Fruit fly (Drosophila melanogaster) whole organism, prepupa: Measurements from ENCODE around the gene Adat1.

Experiments
- Blimp-1 ChIP-seq: fragments of 200-800 bp; sonication (Bioruptor generic); optimal IDR thresholded peaks from 3 replicates; lab custom pipeline; 2017; ENCODE audit warnings: missing biosample characterization, missing genetic modification characterization, mild to moderate bottlenecking, moderate library complexity, missing genetic modification reagents
- CG10631 ChIP-seq: fragments of 200-800 bp; sonication (Bioruptor generic); optimal IDR thresholded peaks from 2 replicates; lab custom pipeline; 2016; ENCODE audit warnings: missing biosample characterization, missing genetic modification characterization
- CG11902 ChIP-seq: fragments of 200-800 bp; sonication (Bioruptor generic); optimal IDR thresholded peaks from 3 replicates; lab custom pipeline; 2016; ENCODE audit warnings: missing biosample characterization, missing genetic modification characterization
- CG16779 ChIP-seq: fragments of 200-800 bp; sonication (Bioruptor generic); optimal IDR thresholded peaks from 3 replicates; lab custom pipeline; 2017; ENCODE audit warnings: missing biosample characterization, mild to moderate bottlenecking, missing genetic modification characterization
- CG3032 ChIP-seq: fragments of 200-800 bp; optimal IDR thresholded peaks from 2 replicates; lab custom pipeline; 2019; ENCODE audit warnings: missing biosample characterization, mild to moderate bottlenecking, missing genetic modification characterization, moderate library complexity
- CG31627 ChIP-seq: fragments of 200-800 bp; sonication (Bioruptor generic); optimal IDR thresholded peaks from 3 replicates; lab custom pipeline; 2016; ENCODE audit warnings: missing biosample characterization, missing genetic modification characterization
- CG32006 ChIP-seq: fragments of 200-800 bp; sonication (Bioruptor generic); optimal IDR thresholded peaks from 3 replicates; lab custom pipeline; 2017; ENCODE audit warnings: missing biosample characterization, mild to moderate bottlenecking, missing genetic modification characterization
- CG34406 ChIP-seq: fragments of 200-800 bp; sonication (Bioruptor generic); optimal IDR thresholded peaks from 3 replicates; lab custom pipeline; 2016; ENCODE audit warnings: missing biosample characterization, missing genetic modification characterization
- CG4318 ChIP-seq: fragments of 200-800 bp; sonication (Bioruptor generic); optimal IDR thresholded peaks from 3 replicates; lab custom pipeline; 2017; ENCODE audit warnings: missing biosample characterization, mild to moderate bottlenecking, missing genetic modification characterization
- CG6276 ChIP-seq: fragments of 200-800 bp; sonication (Bioruptor generic); optimal IDR thresholded peaks from 2 replicates; lab custom pipeline; 2017; ENCODE audit warnings: missing biosample characterization, mild to moderate bottlenecking, missing genetic modification characterization
- CG6854 ChIP-seq: fragments of 200-800 bp; sonication (Bioruptor generic); optimal IDR thresholded peaks from 2 replicates; lab custom pipeline; 2017; ENCODE audit warnings: missing biosample characterization, mild to moderate bottlenecking, missing genetic modification characterization
- CG8119 ChIP-seq: fragments of 200-800 bp; sonication (Bioruptor generic); IDR thresholded peaks from 3 replicates; pipeline ENCODE4 v1.3.6; 2022; ENCODE audit warnings: missing biosample characterization, missing genetic modification characterization
- CG8632 ChIP-seq: fragments of 200-800 bp; sonication (Bioruptor generic); optimal IDR thresholded peaks from 3 replicates; lab custom pipeline; 2016; ENCODE audit warnings: missing biosample characterization, missing genetic modification characterization
- Hr38 ChIP-seq: sonication (Bioruptor generic); optimal IDR thresholded peaks from 2 replicates; lab custom pipeline; 2016; ENCODE audit warnings: missing biosample characterization, missing genetic modification characterization
- Hr39 ChIP-seq: fragments of 200-800 bp; sonication (Bioruptor generic); optimal IDR thresholded peaks from 2 replicates; lab custom pipeline; 2016; ENCODE audit warnings: missing biosample characterization, missing genetic modification characterization
- Hr4 ChIP-seq: fragments of 200-800 bp; sonication (Bioruptor generic); optimal IDR thresholded peaks from 3 replicates; lab custom pipeline; 2016; ENCODE audit warnings: missing biosample characterization, missing genetic modification characterization
- Met ChIP-seq: fragments of 200-800 bp; sonication (Bioruptor generic); optimal IDR thresholded peaks from 3 replicates; lab custom pipeline; 2016; ENCODE audit warnings: missing biosample characterization, missing genetic modification characterization
- OdsH ChIP-seq: fragments of 200-800 bp; sonication (Bioruptor generic); optimal IDR thresholded peaks from 3 replicates; lab custom pipeline; 2016; ENCODE audit warnings: missing biosample characterization, missing genetic modification characterization
- Sox102F ChIP-seq: fragments of 200-800 bp; sonication (Bioruptor generic); optimal IDR thresholded peaks from 2 replicates; lab custom pipeline; 2016; ENCODE audit warnings: missing biosample characterization, mild to moderate bottlenecking, missing genetic modification characterization
- Sox14 ChIP-seq: fragments of 200-800 bp; sonication (Bioruptor generic); optimal IDR thresholded peaks from 3 replicates; lab custom pipeline; 2016; ENCODE audit warnings: missing biosample characterization, missing genetic modification characterization
- acj6 ChIP-seq: fragments of 200-800 bp; sonication (Bioruptor generic); optimal IDR thresholded peaks from 3 replicates; lab custom pipeline; 2016; ENCODE audit warnings: missing biosample characterization, missing genetic modification characterization
- cyc ChIP-seq: fragments of 200-800 bp; sonication (Bioruptor generic); optimal IDR thresholded peaks from 3 replicates; lab custom pipeline; 2016; ENCODE audit warnings: missing biosample characterization, missing genetic modification characterization
- dac ChIP-seq: fragments of 200-800 bp; sonication (Bioruptor generic); optimal IDR thresholded peaks from 2 replicates; lab custom pipeline; 2017; ENCODE audit warnings: missing biosample characterization, mild to moderate bottlenecking, missing genetic modification characterization
- esn ChIP-seq: fragments of 200-800 bp; sonication (Bioruptor generic); optimal IDR thresholded peaks from 2 replicates; lab custom pipeline; 2016; ENCODE audit warnings: missing biosample characterization, mild to moderate bottlenecking, missing genetic modification characterization, moderate library complexity
- fd59A ChIP-seq: fragments of 200-800 bp; sonication (Bioruptor generic); optimal IDR thresholded peaks from 2 replicates; lab custom pipeline; 2017; ENCODE audit warnings: missing biosample characterization, mild to moderate bottlenecking, missing genetic modification characterization, missing genetic modification reagents
- fkh ChIP-seq: fragments of 200-800 bp; sonication (Bioruptor generic); optimal IDR thresholded peaks from 3 replicates; lab custom pipeline; 2017; ENCODE audit warnings: missing biosample characterization, mild to moderate bottlenecking, missing genetic modification characterization, moderate library complexity
- spab ChIP-seq: fragments of 200-800 bp; sonication (Bioruptor generic); optimal IDR thresholded peaks from 2 replicates; lab custom pipeline; 2017; ENCODE audit warnings: missing biosample characterization, mild to moderate bottlenecking, missing genetic modification characterization, missing genetic modification reagents
- ss ChIP-seq, 2 experiments: fragments of 200-800 bp; sonication (Bioruptor generic); optimal IDR thresholded peaks; 2 replicates in 1 of 2; 3 replicates in 1 of 2; lab custom pipeline; 2017 to 2018; ENCODE audit warnings: mild to moderate bottlenecking in 2 of 2, missing biosample characterization in 2 of 2, missing genetic modification characterization in 2 of 2, moderate library complexity in 1 of 2
- svp ChIP-seq: fragments of 200-800 bp; sonication (Bioruptor generic); peaks from one replicate; lab custom pipeline; 2016; ENCODE audit warnings: missing biosample characterization, missing genetic modification characterization
- topi ChIP-seq: fragments of 200-800 bp; sonication (Bioruptor generic); optimal IDR thresholded peaks from 3 replicates; lab custom pipeline; 2016; ENCODE audit warnings: missing biosample characterization, missing genetic modification characterization
- vri ChIP-seq: fragments of 200-800 bp; sonication (Bioruptor generic); optimal IDR thresholded peaks from 3 replicates; lab custom pipeline; 2016; ENCODE audit warnings: missing biosample characterization, mild to moderate bottlenecking, missing genetic modification characterization

The Adat1 gene

dm6 chr2L:13845178-13845577, 33.9 kb upstream of the Adat1 start, which contains the start of gene CG8997:
CG8997 (minus strand) TSS chr2L:13845325.
- TF ChIP-seq svp (GFP tag; lab: Kevin White, UChicago): peak; percentile 31
- TF ChIP-seq Sox14 (GFP tag; lab: Kevin White, UChicago): no peak
- TF ChIP-seq, all 60 proteins: peak for 1

- TF ChIP-seq Hr39 (GFP tag; lab: Kevin White, UChicago): no peak
- TF ChIP-seq CG3032 (tag; lab: Kevin White, UChicago): no peak
- peak; percentile 7 for TF ChIP-seq acj6 (GFP tag; lab: Kevin White, UChicago)
- TF ChIP-seq fd59A (GFP tag; lab: Kevin White, UChicago): no peak
- TF ChIP-seq Met (GFP tag; lab: Kevin White, UChicago): peak; percentile 55
- no peak for TF ChIP-seq fkh (GFP tag; lab: Kevin White, UChicago)
- TF ChIP-seq svp (GFP tag; lab: Kevin White, UChicago): peak; percentile 42
- TF ChIP-seq Hr4 (GFP tag; lab: Kevin White, UChicago): no peak
- TF ChIP-seq esn (GFP tag; lab: Kevin White, UChicago): peak; percentile 50
- TF ChIP-seq Hr38 (GFP tag; lab: Kevin White, UChicago): no peak
- no peak for TF ChIP-seq OdsH (GFP tag; lab: Kevin White, UChicago)
- TF ChIP-seq cyc (GFP tag; lab: Kevin White, UChicago): peak; percentile 22
- TF ChIP-seq CG34406 (GFP tag; lab: Kevin White, UChicago): no peak
- TF ChIP-seq topi (GFP tag; lab: Kevin White, UChicago): peak; percentile 37
Measured at dm6 chr2L:13843692-13844284, 32.5 kb upstream of the Adat1 start, which contains the start of gene CG33306. CG33306 (minus strand) TSS chr2L:13843742.

dm6 chr2L:13842572-13842971, 31.3 kb upstream of the Adat1 start:
- no peak for TF ChIP-seq CG4318 (GFP tag; lab: Kevin White, UChicago)
- TF ChIP-seq CG32006 (GFP tag; lab: Kevin White, UChicago): no peak
- no peak for TF ChIP-seq CG8119
- TF ChIP-seq Sox14 (GFP tag; lab: Kevin White, UChicago): no peak
- TF ChIP-seq CG34406 (GFP tag; lab: Kevin White, UChicago): no peak

dm6 chr2L:13842078-13842477, 30.8 kb upstream of the Adat1 start:
- no peak for TF ChIP-seq spab (GFP tag; lab: Kevin White, UChicago)
- TF ChIP-seq dac: no peak
- no peak for TF ChIP-seq CG11902 (GFP tag; lab: Kevin White, UChicago)
- no peak for TF ChIP-seq OdsH (GFP tag; lab: Kevin White, UChicago)
- TF ChIP-seq CG6276 (GFP tag; lab: Kevin White, UChicago): no peak
- no peak for TF ChIP-seq CG4318 (GFP tag; lab: Kevin White, UChicago)
- TF ChIP-seq esn (GFP tag; lab: Kevin White, UChicago): no peak
- no peak for TF ChIP-seq CG10631 (GFP tag; lab: Kevin White, UChicago)
- no peak for TF ChIP-seq CG16779 (tag; lab: Kevin White, UChicago)
- no peak for TF ChIP-seq topi (GFP tag; lab: Kevin White, UChicago)
- no peak for TF ChIP-seq CG8632
- TF ChIP-seq ss (GFP tag; optimal IDR thresholded peaks at IDR 0.05; lab: Kevin White, UChicago): no peak
- no peak for TF ChIP-seq vri (GFP tag; lab: Kevin White, UChicago)

dm6 chr2L:13841508-13841907, 30.2 kb upstream of the Adat1 start, which contains the start of gene CG33307:
CG33307 (minus strand) TSS chr2L:13841520.
- no peak for TF ChIP-seq Blimp-1
- TF ChIP-seq CG6854: no peak
- TF ChIP-seq CG10631 (GFP tag; lab: Kevin White, UChicago): no peak
- TF ChIP-seq Sox102F (GFP tag; lab: Kevin White, UChicago): no peak
- no peak for TF ChIP-seq CG31627 (GFP tag; lab: Kevin White, UChicago)
- no peak for TF ChIP-seq dac
- TF ChIP-seq, all 60 proteins: peak for 0
